Worm (Caenorhabditis elegans) whole organism, young adult: Measurements from ENCODE around the gene spp-16.

ENCODE experiments used
- B0019.2 ChIP-seq: fragments of 200-800 bp; sonication (Bioruptor generic); conservative IDR thresholded peaks from 2 replicates; pipeline ENCODE4 v1.3.6; 2022; ENCODE audit warnings: missing genetic modification reagents, missing genetic modification characterization, missing compliant biosample characterization
- D2030.7 ChIP-seq: fragments of 200-800 bp; sonication (Bioruptor generic); IDR thresholded peaks from 2 replicates; pipeline ENCODE4 v1.3.6; 2022; ENCODE audit warnings: missing genetic modification reagents, missing genetic modification characterization, missing compliant biosample characterization
- F22D6.2 ChIP-seq: sonication (generic microtip); optimal IDR thresholded peaks from 2 replicates; lab custom pipeline; 2016; ENCODE audit warnings: mild to moderate bottlenecking, missing genetic modification characterization, missing compliant biosample characterization
- F23B12.7 ChIP-seq: sonication (generic microtip); optimal IDR thresholded peaks from 2 replicates; lab custom pipeline; 2017; ENCODE audit warnings: missing genetic modification characterization, mild to moderate bottlenecking, missing compliant biosample characterization, antibody characterized with exemption, moderate library complexity; ENCODE audit not compliant: insufficient read depth
- F33H1.4 ChIP-seq: fragments of 200-800 bp; sonication (Bioruptor generic); IDR thresholded peaks from 2 replicates; pipeline ENCODE4 v1.3.6; 2022; ENCODE audit warnings: missing genetic modification reagents, missing genetic modification characterization, missing compliant biosample characterization
- F49E8.2 ChIP-seq: sonication (generic microtip); optimal IDR thresholded peaks from 3 replicates; lab custom pipeline; 2017; ENCODE audit warnings: missing genetic modification characterization, mild to moderate bottlenecking, missing compliant biosample characterization, antibody characterized with exemption, moderate library complexity; ENCODE audit not compliant: insufficient read depth
- Y56A3A.18 ChIP-seq: fragments of 200-800 bp; sonication (Bioruptor generic); IDR thresholded peaks from 2 replicates; pipeline ENCODE4 v1.3.6; 2022; ENCODE audit warnings: missing genetic modification reagents, missing genetic modification characterization, missing compliant biosample characterization
- ZK185.1 ChIP-seq: sonication (generic microtip); optimal IDR thresholded peaks from 2 replicates; lab custom pipeline; 2016; ENCODE audit warnings: mild to moderate bottlenecking, missing genetic modification characterization, missing compliant biosample characterization; ENCODE audit not compliant: poor library complexity, severe bottlenecking
- aptf-3 ChIP-seq: fragments of 200-800 bp; sonication (Bioruptor generic); IDR thresholded peaks from 2 replicates; pipeline ENCODE4 v1.3.6; 2022; ENCODE audit warnings: missing genetic modification characterization, missing compliant biosample characterization
- athp-1 ChIP-seq: sonication (generic microtip); optimal IDR thresholded peaks from 2 replicates; lab custom pipeline; 2017; ENCODE audit warnings: mild to moderate bottlenecking, missing genetic modification characterization, missing compliant biosample characterization
- attf-6 ChIP-seq: fragments of 200-800 bp; sonication (Bioruptor generic); IDR thresholded peaks from 2 replicates; pipeline ENCODE4 v1.3.6; 2022; ENCODE audit warnings: missing genetic modification reagents, missing genetic modification characterization, missing compliant biosample characterization
- bed-1 ChIP-seq: fragments of 200-800 bp; sonication (Bioruptor generic); IDR thresholded peaks from 2 replicates; pipeline ENCODE4 v1.3.6; 2022; ENCODE audit warnings: missing genetic modification reagents, missing genetic modification characterization, missing compliant biosample characterization
- ceh-27 ChIP-seq: fragments of 200-800 bp; sonication (Bioruptor generic); optimal IDR thresholded peaks from 2 replicates; lab custom pipeline; 2018; ENCODE audit warnings: mild to moderate bottlenecking, missing genetic modification characterization, moderate library complexity, missing compliant biosample characterization
- ceh-40 ChIP-seq: fragments of 200-800 bp; sonication (Bioruptor generic); IDR thresholded peaks from 2 replicates; pipeline ENCODE4 v1.3.6; 2022; ENCODE audit warnings: missing genetic modification characterization, missing compliant biosample characterization
- ceh-79 ChIP-seq: sonication (generic microtip); optimal IDR thresholded peaks from 2 replicates; lab custom pipeline; 2017; ENCODE audit warnings: mild to moderate bottlenecking, missing genetic modification characterization, missing compliant biosample characterization
- ceh-91 ChIP-seq: fragments of 200-800 bp; sonication (Bioruptor generic); IDR thresholded peaks from 2 replicates; pipeline ENCODE4 v1.3.6; 2022; ENCODE audit warnings: missing genetic modification reagents, missing genetic modification characterization, missing compliant biosample characterization
- chd-7 ChIP-seq: sonication (generic microtip); optimal IDR thresholded peaks from 2 replicates; lab custom pipeline; 2016; ENCODE audit warnings: mild to moderate bottlenecking, missing genetic modification characterization, moderate library complexity, missing compliant biosample characterization
- die-1 ChIP-seq: sonication (generic microtip); optimal IDR thresholded peaks from 2 replicates; lab custom pipeline; 2016; ENCODE audit warnings: missing genotype, mild to moderate bottlenecking, missing genetic modification characterization, missing compliant biosample characterization
- dox-1 ChIP-seq: fragments of 200-800 bp; sonication (Bioruptor generic); IDR thresholded peaks from 2 replicates; pipeline ENCODE4 v1.3.6; 2022; ENCODE audit warnings: missing genetic modification reagents, missing genetic modification characterization, missing compliant biosample characterization
- egl-18 ChIP-seq: fragments of 200-800 bp; sonication (Bioruptor generic); IDR thresholded peaks from 2 replicates; pipeline ENCODE4 v1.3.6; 2022; ENCODE audit warnings: missing genetic modification reagents, missing genetic modification characterization, missing compliant biosample characterization
- egrh-3 ChIP-seq: fragments of 200-800 bp; sonication (Bioruptor generic); IDR thresholded peaks from 2 replicates; pipeline ENCODE4 v1.3.6; 2022; ENCODE audit warnings: missing genetic modification reagents, missing genetic modification characterization, missing compliant biosample characterization
- ekl-4 ChIP-seq: fragments of 200-800 bp; sonication (Bioruptor generic); IDR thresholded peaks from 2 replicates; pipeline ENCODE4 v1.3.6; 2022; ENCODE audit warnings: missing genetic modification reagents, missing genetic modification characterization, missing compliant biosample characterization
- ets-4 ChIP-seq: fragments of 200-800 bp; sonication (Bioruptor generic); optimal IDR thresholded peaks from 2 replicates; lab custom pipeline; 2018; ENCODE audit warnings: mild to moderate bottlenecking, missing genetic modification characterization, missing compliant biosample characterization
- gei-17 ChIP-seq: fragments of 200-800 bp; sonication (Bioruptor generic); optimal IDR thresholded peaks from 2 replicates; lab custom pipeline; 2018; ENCODE audit warnings: mild to moderate bottlenecking, missing genetic modification characterization, missing compliant biosample characterization
- hlh-26 ChIP-seq: fragments of 200-800 bp; sonication (Bioruptor generic); conservative IDR thresholded peaks from 2 replicates; pipeline ENCODE4 v1.3.6; 2022; ENCODE audit warnings: missing genetic modification reagents, missing genetic modification characterization, missing compliant biosample characterization
- hmg-20 ChIP-seq: fragments of 200-800 bp; sonication (Bioruptor generic); IDR thresholded peaks from 2 replicates; pipeline ENCODE4 v1.3.6; 2022; ENCODE audit warnings: missing genetic modification reagents, missing genetic modification characterization, missing compliant biosample characterization
- hrde-1 ChIP-seq: sonication (generic microtip); optimal IDR thresholded peaks from 2 replicates; lab custom pipeline; 2016; ENCODE audit warnings: missing genetic modification characterization, mild to moderate bottlenecking, missing compliant biosample characterization, moderate library complexity, missing genotype, missing genetic modification reagents, borderline replicate concordance
- hsf-1 ChIP-seq: fragments of 200-800 bp; sonication (Bioruptor generic); IDR thresholded peaks from 2 replicates; pipeline ENCODE4 v1.3.6; 2022; ENCODE audit warnings: missing genetic modification reagents, missing genetic modification characterization, missing compliant biosample characterization
- lin-26 ChIP-seq: fragments of 200-800 bp; sonication (Bioruptor generic); IDR thresholded peaks from 2 replicates; pipeline ENCODE4 v1.3.6; 2022; ENCODE audit warnings: missing genetic modification reagents, missing genetic modification characterization, missing compliant biosample characterization
- lin-35 ChIP-seq, 3 experiments: fragments of 150-350 bp in 2 of 3; sonication (generic microtip) in 1 of 3; optimal IDR thresholded peaks; 2 replicates each; lab custom pipeline; 2014 to 2018; ENCODE audit warnings: missing biosample characterization in 3 of 3, missing genetic modification characterization in 3 of 3, missing genetic modification reagents in 3 of 3
- lsl-1 ChIP-seq: fragments of 200-800 bp; sonication (Bioruptor generic); optimal IDR thresholded peaks from 2 replicates; lab custom pipeline; 2018; ENCODE audit warnings: mild to moderate bottlenecking, missing genetic modification characterization, moderate library complexity, missing compliant biosample characterization
- madf-8 ChIP-seq: fragments of 200-800 bp; sonication (Bioruptor generic); conservative IDR thresholded peaks from 2 replicates; pipeline ENCODE4 v1.3.6; 2022; ENCODE audit warnings: missing genetic modification reagents, missing genetic modification characterization, missing compliant biosample characterization
- mel-28 ChIP-seq: sonication (generic microtip); optimal IDR thresholded peaks from 2 replicates; lab custom pipeline; 2016; ENCODE audit warnings: borderline replicate concordance, mild to moderate bottlenecking, missing genetic modification characterization, missing compliant biosample characterization
- mes-4 ChIP-seq: sonication (generic microtip); optimal IDR thresholded peaks from 2 replicates; lab custom pipeline; 2016; ENCODE audit warnings: missing genotype, missing genetic modification characterization, missing compliant biosample characterization
- pbrm-1 ChIP-seq: fragments of 200-800 bp; sonication (Bioruptor generic); IDR thresholded peaks from 2 replicates; pipeline ENCODE4 v1.3.6; 2022; ENCODE audit warnings: missing genetic modification reagents, missing genetic modification characterization, missing compliant biosample characterization
- pha-4 ChIP-seq: fragments of 150-350 bp; sonication (generic microtip); optimal IDR thresholded peaks from 2 replicates; lab custom pipeline; 2014; ENCODE audit warnings: missing biosample characterization, missing genetic modification reagents, missing genetic modification characterization
- rec-8 ChIP-seq, 2 experiments: sonication (generic microtip); optimal IDR thresholded peaks; 2 replicates each; lab custom pipeline; 2016; ENCODE audit warnings: mild to moderate bottlenecking in 2 of 2, missing genetic modification characterization in 2 of 2, missing genetic modification reagents in 2 of 2, missing genotype in 2 of 2, missing biosample characterization in 1 of 2, missing compliant biosample characterization in 1 of 2, moderate library complexity in 1 of 2
- rpc-1 ChIP-seq, 2 experiments: fragments of 150-350 bp in 1 of 2; sonication (generic microtip) in 1 of 2; optimal IDR thresholded peaks; 2 replicates each; lab custom pipeline; 2014 to 2018; ENCODE audit warnings: missing biosample characterization in 1 of 2, missing genetic modification characterization in 1 of 2, missing genetic modification reagents in 1 of 2, missing genotype in 1 of 2
- sdz-38 ChIP-seq: sonication (generic microtip); optimal IDR thresholded peaks from 2 replicates; lab custom pipeline; 2016; ENCODE audit warnings: missing genotype, missing genetic modification characterization, missing compliant biosample characterization
- snpc-1.1 ChIP-seq: sonication (generic microtip); optimal IDR thresholded peaks from 2 replicates; lab custom pipeline; 2017; ENCODE audit warnings: missing genetic modification characterization, mild to moderate bottlenecking, missing compliant biosample characterization, antibody characterized with exemption, moderate library complexity, missing genotype, missing genetic modification reagents; ENCODE audit not compliant: insufficient read depth
- tbx-9 ChIP-seq: sonication (generic microtip); optimal IDR thresholded peaks from 2 replicates; lab custom pipeline; 2016; ENCODE audit warnings: borderline replicate concordance, missing genetic modification characterization, inconsistent platforms, missing compliant biosample characterization
- tlf-1 ChIP-seq: fragments of 200-800 bp; sonication (Bioruptor generic); optimal IDR thresholded peaks from 2 replicates; lab custom pipeline; 2018; ENCODE audit warnings: mild to moderate bottlenecking, missing genetic modification characterization, missing compliant biosample characterization
- ztf-22 ChIP-seq: fragments of 200-800 bp; sonication (Bioruptor generic); optimal IDR thresholded peaks from 2 replicates; lab custom pipeline; 2018; ENCODE audit warnings: mild to moderate bottlenecking, missing genetic modification characterization, moderate library complexity, missing compliant biosample characterization
- ztf-25 ChIP-seq: fragments of 200-800 bp; sonication (Bioruptor generic); IDR thresholded peaks from 2 replicates; pipeline ENCODE4 v1.3.6; 2022; ENCODE audit warnings: missing genetic modification reagents, missing genetic modification characterization, missing compliant biosample characterization
- ztf-26 ChIP-seq: sonication (generic microtip); optimal IDR thresholded peaks from 2 replicates; lab custom pipeline; 2017; ENCODE audit warnings: missing genetic modification characterization, missing compliant biosample characterization
- ztf-28 ChIP-seq: fragments of 200-800 bp; sonication (Bioruptor generic); IDR thresholded peaks from 2 replicates; pipeline ENCODE4 v1.3.6; 2022; ENCODE audit warnings: missing genetic modification reagents, missing genetic modification characterization, missing compliant biosample characterization
- ztf-3 ChIP-seq: fragments of 200-800 bp; sonication (Bioruptor generic); optimal IDR thresholded peaks from 2 replicates; lab custom pipeline; 2018; ENCODE audit warnings: mild to moderate bottlenecking, missing genetic modification characterization, missing compliant biosample characterization

The spp-16 gene

ce11 chrV:10897172-10897571 lies 3.9 kb downstream of the spp-16 start (continued):
- TF ChIP-seq hlh-26 (no peak), die-1 (tag; lab: Kevin White, UChicago) (peak; percentile 40), athp-1 (tag; lab: Kevin White, UChicago) (peak; percentile 99), Y56A3A.18 (GFP tag; lab: Robert Waterston, UW) (peak; percentile 90), ceh-40 (peak; percentile 87), ztf-22 (GFP tag; lab: Kevin White, UChicago) (peak; percentile 98), attf-6 (peak; percentile 89), hmg-20 (GFP tag; lab: Robert Waterston, UW) (peak; percentile 94), ZK185.1 (peak; percentile 97), egrh-3 (GFP tag; lab: Robert Waterston, UW) (peak; percentile 73), F23B12.7 (peak; percentile 89), madf-8 (GFP tag; lab: Robert Waterston, UW) (peak; percentile 80), B0019.2 (GFP tag; lab: Robert Waterston, UW) (peak; percentile 87), rec-8 (tag; optimal IDR thresholded peaks at IDR 0.05; lab: Kevin White, UChicago) (peak; percentile 73 to 77), tlf-1 (GFP tag; lab: Kevin White, UChicago) (peak; percentile 99), rpc-1 (optimal IDR thresholded peaks at IDR 0.05; lab: Kevin White, UChicago) (no peak), rpc-1 (tag; optimal IDR thresholded peaks at IDR 0.05; lab: Kevin White, UChicago) (no peak), mel-28 (tag; lab: Kevin White, UChicago) (peak; percentile 1), ceh-91 (GFP tag; lab: Robert Waterston, UW) (peak; percentile 95), ztf-3 (GFP tag; lab: Kevin White, UChicago) (peak; percentile 94), lsl-1 (GFP tag; lab: Kevin White, UChicago) (peak; percentile 87), ceh-27 (peak; percentile 98), pha-4 (tag; lab: Kevin White, UChicago) (peak; percentile 99), chd-7 (tag; lab: Kevin White, UChicago) (peak; percentile 97), bed-1 (GFP tag; lab: Robert Waterston, UW) (peak; percentile 95), tbx-9 (tag; lab: Kevin White, UChicago) (no peak), hrde-1 (tag; lab: Kevin White, UChicago) (peak; percentile 88), sdz-38 (tag; lab: Kevin White, UChicago) (no peak), ets-4 (GFP tag; lab: Kevin White, UChicago) (peak; percentile 96), F49E8.2 (tag; lab: Kevin White, UChicago) (peak; percentile 95), lin-26 (GFP tag; lab: Robert Waterston, UW) (peak; percentile 84), hsf-1 (GFP tag; lab: Robert Waterston, UW) (peak; percentile 90), mes-4 (tag; lab: Kevin White, UChicago) (peak; percentile 14), ekl-4 (GFP tag; lab: Robert Waterston, UW) (peak; percentile 97), ztf-28 (GFP tag; lab: Robert Waterston, UW) (peak; percentile 93), ztf-26 (peak; percentile 94), gei-17 (GFP tag; lab: Kevin White, UChicago) (peak; percentile 82), egl-18 (peak; percentile 79), snpc-1.1 (tag; lab: Kevin White, UChicago) (peak; percentile 81), dox-1 (peak; percentile 99), pbrm-1 (GFP tag; lab: Robert Waterston, UW) (peak; percentile 98), F33H1.4 (GFP tag; lab: Robert Waterston, UW) (peak; percentile 88), lin-35 (GFP tag; optimal IDR thresholded peaks at IDR 0.05; lab: Kevin White, UChicago) (peak; percentile 94 to 99 (median 99)), D2030.7 (GFP tag; lab: Robert Waterston, UW) (peak; percentile 95), ceh-79 (tag; lab: Kevin White, UChicago) (peak; percentile 91), ztf-25 (GFP tag; lab: Robert Waterston, UW) (no peak), F22D6.2 (tag; lab: Kevin White, UChicago) (peak; percentile 91), aptf-3 (GFP tag; lab: Robert Waterston, UW) (0 out of 2 replicates have a peak, but pooled peaks have one; percentile 55)
